Worm (Caenorhabditis elegans) whole organism, mixed stage, embryonic: ENCODE measurements around the gene tnt-4.

Experiments
- M03D4.4 ChIP-seq: sonication (generic microtip); optimal IDR thresholded peaks from 2 replicates; lab custom pipeline; 2017; ENCODE audit warnings: mild to moderate bottlenecking, missing genetic modification characterization, missing compliant biosample characterization
- bed-3 ChIP-seq: fragments of 200-800 bp; sonication (Bioruptor generic); optimal IDR thresholded peaks from 3 replicates; lab custom pipeline; 2018; ENCODE audit warnings: mild to moderate bottlenecking, missing genetic modification characterization, moderate library complexity, missing compliant biosample characterization
- blmp-1 ChIP-seq: fragments of 150-350 bp; optimal IDR thresholded peaks from 2 replicates; lab custom pipeline; 2014; ENCODE audit warnings: missing biosample characterization, missing genetic modification characterization
- ceh-39 ChIP-seq: fragments of 150-350 bp; optimal IDR thresholded peaks from 2 replicates; lab custom pipeline; 2014; ENCODE audit warnings: missing biosample characterization, missing genetic modification characterization
- ceh-43 ChIP-seq: fragments of 200-800 bp; sonication (Bioruptor generic); optimal IDR thresholded peaks from 2 replicates; lab custom pipeline; 2018; ENCODE audit warnings: mild to moderate bottlenecking, missing genetic modification characterization, moderate library complexity, missing compliant biosample characterization
- ceh-83 ChIP-seq: fragments of 200-800 bp; sonication (Bioruptor generic); optimal IDR thresholded peaks from 2 replicates; lab custom pipeline; 2018; ENCODE audit warnings: mild to moderate bottlenecking, missing genetic modification characterization, missing compliant biosample characterization
- cnd-1 ChIP-seq: fragments of 200-800 bp; sonication (Bioruptor generic); optimal IDR thresholded peaks from 2 replicates; lab custom pipeline; 2018; ENCODE audit warnings: mild to moderate bottlenecking, missing genetic modification characterization, missing compliant biosample characterization
- drap-1 ChIP-seq: fragments of 200-800 bp; sonication (Bioruptor generic); optimal IDR thresholded peaks from 3 replicates; lab custom pipeline; 2018; ENCODE audit warnings: mild to moderate bottlenecking, missing genetic modification characterization, missing compliant biosample characterization
- elt-1 ChIP-seq: sonication (generic microtip); optimal IDR thresholded peaks from 2 replicates; lab custom pipeline; 2017; ENCODE audit warnings: missing genetic modification characterization, mild to moderate bottlenecking, missing compliant biosample characterization, antibody characterized with exemption, moderate library complexity, borderline replicate concordance; ENCODE audit not compliant: insufficient read depth
- elt-3 ChIP-seq: fragments of 150-350 bp; optimal IDR thresholded peaks from 2 replicates; lab custom pipeline; 2014; ENCODE audit warnings: missing biosample characterization, missing genetic modification characterization
- flh-1 ChIP-seq: fragments of 200-800 bp; sonication (Bioruptor generic); optimal IDR thresholded peaks from 2 replicates; lab custom pipeline; 2018; ENCODE audit warnings: mild to moderate bottlenecking, missing genetic modification characterization, moderate library complexity, missing compliant biosample characterization
- ham-2 ChIP-seq: fragments of 200-800 bp; sonication (Bioruptor generic); optimal IDR thresholded peaks from 2 replicates; lab custom pipeline; 2018; ENCODE audit warnings: mild to moderate bottlenecking, missing genetic modification characterization, missing compliant biosample characterization
- hlh-1 ChIP-seq: fragments of 150-350 bp; optimal IDR thresholded peaks from 2 replicates; lab custom pipeline; 2014; ENCODE audit warnings: missing biosample characterization, missing genetic modification reagents, missing genetic modification characterization
- lin-13 ChIP-seq: fragments of 150-350 bp; optimal IDR thresholded peaks from 2 replicates; lab custom pipeline; 2014; ENCODE audit warnings: missing biosample characterization, missing genetic modification characterization
- lin-32 ChIP-seq: fragments of 200-800 bp; sonication (Bioruptor generic); optimal IDR thresholded peaks from 2 replicates; lab custom pipeline; 2018; ENCODE audit warnings: mild to moderate bottlenecking, missing genetic modification characterization, missing compliant biosample characterization
- lsy-2 ChIP-seq: fragments of 150-350 bp; optimal IDR thresholded peaks from 2 replicates; lab custom pipeline; 2014; ENCODE audit warnings: missing biosample characterization, missing genetic modification characterization
- mab-5 ChIP-seq: fragments of 150-350 bp; optimal IDR thresholded peaks from 2 replicates; lab custom pipeline; 2014; ENCODE audit warnings: missing biosample characterization, missing genetic modification characterization
- mep-1 ChIP-seq: fragments of 150-350 bp; optimal IDR thresholded peaks from 2 replicates; lab custom pipeline; 2017; ENCODE audit warnings: missing biosample characterization, missing genetic modification reagents, missing genetic modification characterization, inconsistent platforms
- mls-2 ChIP-seq: sonication (generic microtip); optimal IDR thresholded peaks from 2 replicates; lab custom pipeline; 2016; ENCODE audit warnings: mild to moderate bottlenecking, missing genetic modification characterization, moderate library complexity, missing compliant biosample characterization
- nhr-12 ChIP-seq: fragments of 150-350 bp; optimal IDR thresholded peaks from 2 replicates; lab custom pipeline; 2014; ENCODE audit warnings: missing biosample characterization, missing genetic modification characterization
- nhr-2 ChIP-seq: fragments of 150-350 bp; optimal IDR thresholded peaks from 2 replicates; lab custom pipeline; 2014; ENCODE audit warnings: missing biosample characterization, missing genetic modification characterization
- nhr-237 ChIP-seq: fragments of 150-350 bp; optimal IDR thresholded peaks from 2 replicates; lab custom pipeline; 2014; ENCODE audit warnings: missing biosample characterization, missing genetic modification characterization
- nhr-76 ChIP-seq: sonication (generic microtip); optimal IDR thresholded peaks from 2 replicates; lab custom pipeline; 2017; ENCODE audit warnings: missing biosample characterization, missing genetic modification characterization
- pha-4 ChIP-seq: fragments of 150-350 bp; optimal IDR thresholded peaks from 2 replicates; lab custom pipeline; 2018; ENCODE audit warnings: missing biosample characterization, missing genetic modification reagents, missing genetic modification characterization
- sem-2 ChIP-seq: fragments of 200-800 bp; sonication (Bioruptor generic); optimal IDR thresholded peaks from 2 replicates; lab custom pipeline; 2018; ENCODE audit warnings: mild to moderate bottlenecking, missing genetic modification characterization, missing compliant biosample characterization
- snpc-4 ChIP-seq: fragments of 150-350 bp; optimal IDR thresholded peaks from 2 replicates; lab custom pipeline; 2014; ENCODE audit warnings: missing biosample characterization, missing genetic modification characterization
- sptf-1 ChIP-seq: sonication (generic microtip); optimal IDR thresholded peaks from 2 replicates; lab custom pipeline; 2017; ENCODE audit warnings: mild to moderate bottlenecking, missing genetic modification characterization, moderate library complexity, missing compliant biosample characterization
- tbx-8 ChIP-seq: fragments of 200-800 bp; sonication (Bioruptor generic); optimal IDR thresholded peaks from 2 replicates; lab custom pipeline; 2018; ENCODE audit warnings: mild to moderate bottlenecking, missing genetic modification characterization, moderate library complexity, missing compliant biosample characterization
- unc-39 ChIP-seq: fragments of 150-350 bp; optimal IDR thresholded peaks from 2 replicates; lab custom pipeline; 2014; ENCODE audit warnings: missing biosample characterization, missing genetic modification characterization
- unc-62 ChIP-seq: fragments of 150-350 bp; optimal IDR thresholded peaks from 2 replicates; lab custom pipeline; 2014; ENCODE audit warnings: missing biosample characterization, missing genetic modification reagents, missing genetic modification characterization
- zip-8 ChIP-seq: fragments of 150-350 bp; optimal IDR thresholded peaks from 2 replicates; lab custom pipeline; 2014; ENCODE audit warnings: missing biosample characterization, missing genetic modification characterization
- ztf-11 ChIP-seq: fragments of 150-350 bp; optimal IDR thresholded peaks from 2 replicates; lab custom pipeline; 2014; ENCODE audit warnings: missing biosample characterization, missing genetic modification characterization

tnt-4 gene

DNA sequence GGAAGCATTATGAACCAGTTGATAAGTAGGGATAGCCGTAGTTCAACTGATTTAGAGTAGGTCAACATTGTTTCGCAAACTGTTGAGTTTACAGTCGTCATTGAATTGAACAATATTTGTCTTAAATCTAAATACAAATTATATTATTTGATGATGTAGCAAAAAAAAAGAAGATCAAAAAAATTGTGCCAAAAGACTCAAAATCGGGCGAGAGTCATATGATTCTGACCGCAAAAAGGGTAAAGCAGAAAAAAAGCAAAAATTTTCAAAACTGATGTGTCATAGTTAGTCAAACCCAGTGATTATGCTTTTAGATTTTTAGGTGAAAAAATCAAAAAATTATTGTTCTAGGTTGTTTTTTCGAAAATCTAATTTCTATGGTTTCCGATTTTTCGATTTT is 35.1 kb upstream of the tnt-4 start, which contains the start of gene srab-13:
Gene srab-13, minus strand, starts transcription at position 101 of the 400 bp plus-strand sequence.
- TF ChIP-seq ztf-11 (tag; lab: Kevin White, UChicago) (no peak), ham-2 (GFP tag; lab: Kevin White, UChicago) (no peak), ceh-43 (no peak), nhr-76 (no peak), blmp-1 (tag; lab: Kevin White, UChicago) (no peak), nhr-12 (tag; lab: Kevin White, UChicago) (no peak), zip-8 (tag; lab: Kevin White, UChicago) (no peak), drap-1 (GFP tag; lab: Kevin White, UChicago) (no peak), tbx-8 (no peak), sptf-1 (tag; lab: Kevin White, UChicago) (no peak), snpc-4 (tag; lab: Kevin White, UChicago) (no peak), sem-2 (GFP tag; lab: Kevin White, UChicago) (no peak), cnd-1 (tag; lab: Kevin White, UChicago) (no peak), mls-2 (tag; lab: Kevin White, UChicago) (no peak), ceh-39 (no peak), pha-4 (tag; lab: Kevin White, UChicago) (no peak), mep-1 (tag; lab: Kevin White, UChicago) (no peak), nhr-2 (tag; lab: Kevin White, UChicago) (no peak), M03D4.4 (tag; lab: Kevin White, UChicago) (no peak)

DNA sequence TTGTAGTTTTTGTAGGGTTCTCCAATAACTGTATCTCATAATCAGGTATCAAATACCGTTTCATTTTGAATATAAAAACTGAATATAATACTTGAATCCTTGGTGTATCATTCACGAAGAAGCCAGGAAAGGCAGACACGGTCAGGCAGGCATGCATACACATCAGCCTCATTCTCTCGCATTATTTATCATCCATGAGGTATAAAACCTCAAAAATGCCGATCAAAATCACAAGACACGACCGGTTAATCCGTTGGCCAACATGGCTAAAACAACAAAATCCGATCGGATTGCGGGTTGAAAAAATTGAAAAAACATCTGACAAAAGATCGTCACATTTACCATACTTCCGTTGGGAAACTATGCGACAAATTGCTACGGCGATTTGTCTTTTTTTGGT is 29.7 kb upstream of the tnt-4 start, which contains the start of gene F59A7.5:
Gene F59A7.5, plus strand, starts transcription at position 301 of the 400 bp plus-strand sequence.
- TF ChIP-seq sem-2 (GFP tag; lab: Kevin White, UChicago) (no peak), M03D4.4 (tag; lab: Kevin White, UChicago) (no peak), unc-39 (tag; lab: Kevin White, UChicago) (no peak), lin-32 (GFP tag; lab: Kevin White, UChicago) (no peak), nhr-76 (no peak), nhr-2 (tag; lab: Kevin White, UChicago) (no peak), ceh-43 (no peak), bed-3 (no peak), mep-1 (tag; lab: Kevin White, UChicago) (no peak), unc-62 (GFP tag; lab: Kevin White, UChicago) (no peak)

DNA sequence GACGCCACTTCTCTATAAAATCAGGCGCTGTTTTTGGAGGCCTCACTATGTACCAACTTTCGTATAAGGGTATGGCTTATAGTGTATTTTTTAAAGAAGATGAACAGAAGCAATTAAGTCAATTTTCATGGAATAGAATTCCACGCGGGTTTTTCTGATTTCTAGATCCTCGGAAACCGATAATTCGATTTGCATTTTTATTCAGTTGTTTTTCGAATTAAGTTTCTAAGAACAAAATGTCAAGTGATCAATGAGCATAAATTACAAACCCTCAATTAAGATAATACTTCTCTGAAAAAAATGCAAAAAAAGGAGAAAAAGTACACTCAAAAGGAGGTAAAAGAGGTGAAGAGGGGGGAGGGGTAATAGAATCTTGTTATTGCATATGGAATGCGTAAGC is 28.6 kb upstream of the tnt-4 start:
- TF ChIP-seq blmp-1 (tag; lab: Kevin White, UChicago) (no peak), ceh-43 (no peak), elt-3 (tag; lab: Kevin White, UChicago) (no peak), lin-13 (tag; lab: Kevin White, UChicago) (no peak), drap-1 (GFP tag; lab: Kevin White, UChicago) (no peak), mep-1 (tag; lab: Kevin White, UChicago) (no peak), flh-1 (GFP tag; lab: Kevin White, UChicago) (no peak), M03D4.4 (tag; lab: Kevin White, UChicago) (no peak), bed-3 (no peak), nhr-12 (tag; lab: Kevin White, UChicago) (no peak), sptf-1 (tag; lab: Kevin White, UChicago) (no peak), mab-5 (tag; lab: Kevin White, UChicago) (no peak), unc-39 (tag; lab: Kevin White, UChicago) (no peak), ham-2 (GFP tag; lab: Kevin White, UChicago) (no peak), pha-4 (tag; lab: Kevin White, UChicago) (no peak)

DNA sequence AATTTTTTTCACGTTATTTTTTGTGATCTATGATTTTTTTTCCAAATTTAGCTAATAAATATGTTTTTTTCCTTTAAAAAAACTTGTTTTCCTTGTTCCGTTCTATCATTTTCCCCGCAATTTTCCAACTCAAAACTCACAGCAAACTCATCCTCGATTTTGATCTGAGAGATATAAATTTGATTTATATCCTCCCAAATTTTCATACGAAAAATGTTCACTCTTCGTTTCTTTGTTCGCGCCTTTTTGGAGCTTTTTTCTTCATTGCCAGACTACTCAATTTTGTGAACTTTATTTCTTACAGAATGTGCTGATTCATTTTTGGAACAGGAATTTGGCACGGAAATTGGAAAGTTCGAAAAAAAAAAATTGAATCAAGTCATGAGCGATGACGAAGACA is 26.0 kb upstream of the tnt-4 start, which contains the start of gene F59A7.14:
Gene F59A7.14, plus strand, starts transcription at position 301 of the 400 bp plus-strand sequence.
- TF ChIP-seq zip-8 (tag; lab: Kevin White, UChicago) (no peak), bed-3 (no peak), lin-32 (GFP tag; lab: Kevin White, UChicago) (no peak), hlh-1 (tag; lab: Kevin White, UChicago) (no peak), drap-1 (GFP tag; lab: Kevin White, UChicago) (no peak), unc-62 (GFP tag; lab: Kevin White, UChicago) (no peak), pha-4 (tag; lab: Kevin White, UChicago) (no peak), ham-2 (GFP tag; lab: Kevin White, UChicago) (no peak), ceh-39 (no peak), ceh-83 (GFP tag; lab: Kevin White, UChicago) (no peak), sptf-1 (tag; lab: Kevin White, UChicago) (no peak), flh-1 (GFP tag; lab: Kevin White, UChicago) (no peak), lin-13 (tag; lab: Kevin White, UChicago) (no peak), M03D4.4 (tag; lab: Kevin White, UChicago) (no peak)

DNA sequence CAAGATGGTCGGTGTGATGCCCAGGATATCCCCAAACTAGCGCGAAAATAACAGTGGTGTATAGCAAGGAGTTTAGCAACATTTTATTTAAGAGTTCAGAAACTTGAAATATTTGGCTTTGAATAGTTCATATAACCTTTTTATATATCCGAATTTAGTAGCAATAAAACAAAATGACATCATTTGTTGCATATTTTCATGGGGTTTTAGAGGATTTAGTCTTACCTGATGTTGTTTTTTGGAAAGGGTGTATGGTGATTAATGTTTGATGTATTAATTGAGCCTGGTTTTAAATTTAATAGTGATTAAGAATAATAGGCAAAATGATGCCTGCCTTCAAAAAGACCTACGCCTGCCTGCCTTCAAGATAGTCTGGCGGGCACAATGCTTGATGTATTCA is 23.7 kb upstream of the tnt-4 start, which contains the start of gene F59A7.2:
Gene F59A7.2, minus strand, starts transcription at position 101 of the 400 bp plus-strand sequence.
- TF ChIP-seq sptf-1 (tag; lab: Kevin White, UChicago) (no peak), ceh-83 (GFP tag; lab: Kevin White, UChicago) (no peak), lsy-2 (tag; lab: Kevin White, UChicago) (no peak), blmp-1 (tag; lab: Kevin White, UChicago) (no peak), nhr-237 (no peak), unc-39 (tag; lab: Kevin White, UChicago) (no peak), nhr-2 (tag; lab: Kevin White, UChicago) (no peak), unc-62 (GFP tag; lab: Kevin White, UChicago) (no peak), tbx-8 (no peak), ham-2 (GFP tag; lab: Kevin White, UChicago) (no peak), elt-1 (tag; lab: Kevin White, UChicago) (no peak), bed-3 (no peak), lin-13 (tag; lab: Kevin White, UChicago) (no peak), lin-32 (GFP tag; lab: Kevin White, UChicago) (no peak), mab-5 (tag; lab: Kevin White, UChicago) (no peak)
